Fruit fly (Drosophila melanogaster): ENCODE measurements around the gene escl.

dm6 chr2L:12001132-12001531 lies 10.4 kb downstream of the escl start:
- TF ChIP-seq Dll (optimal IDR thresholded peaks at IDR 0.05) (no peak), CG8478 (optimal IDR thresholded peaks at IDR 0.05) (no peak), EcR (GFP tag; optimal IDR thresholded peaks at IDR 0.05) (no peak), usp (GFP tag; optimal IDR thresholded peaks at IDR 0.05) (no peak), pan (optimal IDR thresholded peaks at IDR 0.05) (no peak), psq (optimal IDR thresholded peaks at IDR 0.05) (no peak)

Data from whole organism.